Fruit fly (Drosophila melanogaster) whole organism, pupa: ENCODE measurements around the gene boss.

Experiments used
- CG15710 ChIP-seq: fragments of 200-800 bp; sonication (Bioruptor generic); optimal IDR thresholded peaks from 2 replicates; lab custom pipeline; 2018; ENCODE audit warnings: missing biosample characterization, mild to moderate bottlenecking, missing genetic modification characterization, moderate library complexity
- CG8159 ChIP-seq: fragments of 200-800 bp; sonication (Bioruptor generic); optimal IDR thresholded peaks from 3 replicates; lab custom pipeline; 2018; ENCODE audit warnings: missing biosample characterization, mild to moderate bottlenecking, missing genetic modification characterization, moderate library complexity
- Snoo ChIP-seq: fragments of 200-800 bp; sonication (Bioruptor generic); optimal IDR thresholded peaks from 3 replicates; lab custom pipeline; 2017; ENCODE audit warnings: missing biosample characterization, mild to moderate bottlenecking, missing genetic modification characterization, inconsistent platforms

DNA sequence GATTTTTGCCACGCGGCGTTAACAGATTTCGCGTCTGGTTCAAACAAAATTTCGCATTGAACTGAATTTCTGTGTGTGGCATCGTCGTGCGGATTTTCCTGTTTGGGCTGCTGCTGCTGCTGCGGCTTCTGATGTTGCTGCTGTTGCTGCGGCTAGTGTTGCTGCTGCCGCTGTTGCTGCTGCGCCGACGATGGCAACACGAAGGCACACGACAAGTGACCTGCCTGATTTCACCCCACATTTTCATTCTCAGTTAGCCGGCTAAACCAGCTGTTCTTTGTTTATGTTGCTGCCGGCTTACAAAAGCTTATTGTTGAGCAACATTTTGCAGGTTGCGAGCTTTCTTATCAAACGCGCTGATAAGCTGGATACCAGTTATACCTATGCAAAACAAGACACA is 5.7 kb upstream of the boss start, which contains the start of gene CCAP-R:
- no peak for TF ChIP-seq CG15710 (tag; lab: Kevin White, UChicago)
- TF ChIP-seq Snoo (tag; lab: Kevin White, UChicago): no peak
- no peak for TF ChIP-seq CG8159 (tag; lab: Kevin White, UChicago)
